Fruit fly (Drosophila melanogaster): Measurements from ENCODE around the gene RpS13.

Gene RpS13

dm6 chr2L:8362273-8362954 is 2.0 kb downstream of the RpS13 start, which contains the start of gene CG7627 (continued):
- TF ChIP-seq Hr3 (GFP tag; optimal IDR thresholded peaks at IDR 0.05), result peak; percentile 62
- peak; percentile 63; the same call in 1 of the 3 replicates for TF ChIP-seq CG11093 (GFP tag; IDR thresholded peaks at IDR 0.05)
- TF ChIP-seq grau (tag; optimal IDR thresholded peaks at IDR 0.05), result peak; percentile 98
- peak; percentile 24 for TF ChIP-seq CG17912 (GFP tag; optimal IDR thresholded peaks at IDR 0.05)
- peak; percentile 49 for TF ChIP-seq CG7928 (GFP tag; optimal IDR thresholded peaks at IDR 0.05)
- TF ChIP-seq CG11696 (GFP tag; IDR thresholded peaks at IDR 0.05), result 0 out of 2 replicates have a peak, but pooled peaks have one; percentile 34
- peak; percentile 48 for TF ChIP-seq Sry-δ (GFP tag; optimal IDR thresholded peaks at IDR 0.05)
- no peak for TF ChIP-seq D (optimal IDR thresholded peaks at IDR 0.05)
- peak; percentile 51 for TF ChIP-seq D (GFP tag; optimal IDR thresholded peaks at IDR 0.05)
- TF ChIP-seq CG4404 (GFP tag; IDR thresholded peaks at IDR 0.05), result peak; percentile 78
- peak; percentile 12 for TF ChIP-seq slp2 (GFP tag; optimal IDR thresholded peaks at IDR 0.05)
- TF ChIP-seq pzg (GFP tag; optimal IDR thresholded peaks at IDR 0.05), result peak; percentile 9
- peak; percentile 82 for TF ChIP-seq NFAT (GFP tag; IDR thresholded peaks at IDR 0.05)
- peak; percentile 34 for TF ChIP-seq CG33213 (GFP tag; optimal IDR thresholded peaks at IDR 0.05)
- TF ChIP-seq CG4328 (GFP tag; optimal IDR thresholded peaks at IDR 0.05), result peak; percentile 57
- TF ChIP-seq CG7556 (GFP tag; optimal IDR thresholded peaks at IDR 0.05), result peak; percentile 85
- TF ChIP-seq sc (optimal IDR thresholded peaks at IDR 0.05), result no peak
- TF ChIP-seq sc (GFP tag; optimal IDR thresholded peaks at IDR 0.05), result peak; percentile 6
- peak; percentile 2 for TF ChIP-seq abd-A (tag; optimal IDR thresholded peaks at IDR 0.05)
- TF ChIP-seq zfh2 (GFP tag; optimal IDR thresholded peaks at IDR 0.05), result peak; percentile 74
- TF ChIP-seq bowl (GFP tag; IDR thresholded peaks at IDR 0.05), result no peak
- peak in 1 of 2 experiments; percentile 7 for TF ChIP-seq crp (GFP tag; optimal IDR thresholded peaks at IDR 0.05)
- peak; percentile 63 for TF ChIP-seq NK7.1 (GFP tag; optimal IDR thresholded peaks at IDR 0.05)
- TF ChIP-seq Antp (GFP tag; optimal IDR thresholded peaks at IDR 0.05), result peak; percentile 70
- no peak for TF ChIP-seq yki (optimal IDR thresholded peaks at IDR 0.05)
- peak; percentile 35 to 70 for TF ChIP-seq Pdp1 (GFP tag; optimal IDR thresholded peaks at IDR 0.05)
- peak; percentile 68 for TF ChIP-seq CG17385 (GFP tag; optimal IDR thresholded peaks at IDR 0.05)
- TF ChIP-seq CG13894 (tag; optimal IDR thresholded peaks at IDR 0.05), result peak; percentile 75
- no peak for TF ChIP-seq br (optimal IDR thresholded peaks at IDR 0.05)
- no peak for TF ChIP-seq mirr (GFP tag; optimal IDR thresholded peaks at IDR 0.05)
- peak; percentile 44 for TF ChIP-seq Atf3 (GFP tag; optimal IDR thresholded peaks at IDR 0.05)
- peak; percentile 82; the same call in 1 of the 2 replicates for TF ChIP-seq CG14667 (GFP tag; IDR thresholded peaks at IDR 0.05)
- TF ChIP-seq CG11398 (GFP tag; optimal IDR thresholded peaks at IDR 0.05), result no peak
- peak; percentile 53 for TF ChIP-seq CG6654 (GFP tag; optimal IDR thresholded peaks at IDR 0.05)
- TF ChIP-seq E2f1 (GFP tag; IDR thresholded peaks at IDR 0.05), result peak; percentile 63
- peak; percentile 57 for TF ChIP-seq tap (tag; optimal IDR thresholded peaks at IDR 0.05)
- peak; percentile 19 for TF ChIP-seq CG4854 (GFP tag; optimal IDR thresholded peaks at IDR 0.05)
- peak; percentile 79 for TF ChIP-seq sisA (GFP tag; IDR thresholded peaks at IDR 0.05)
- TF ChIP-seq HLHmδ (GFP tag; optimal IDR thresholded peaks at IDR 0.05), result no peak
- peak; percentile 73 for TF ChIP-seq caup (GFP tag; optimal IDR thresholded peaks at IDR 0.05; ENCODE audit: severe bottlenecking)
- TF ChIP-seq Gug (GFP tag; IDR thresholded peaks at IDR 0.05), result peak; percentile 86
- peak; percentile 71 for TF ChIP-seq CG14014 (GFP tag; IDR thresholded peaks at IDR 0.05)
- TF ChIP-seq CTCF (GFP tag; optimal IDR thresholded peaks at IDR 0.05), result no peak
- peak; percentile 48 for TF ChIP-seq gcm (GFP tag; optimal IDR thresholded peaks at IDR 0.05)
- TF ChIP-seq lbe (GFP tag; optimal IDR thresholded peaks at IDR 0.05), result peak; percentile 65
- peak; percentile 72 for TF ChIP-seq ttk (GFP tag; IDR thresholded peaks at IDR 0.05)
- TF ChIP-seq CG12071 (GFP tag; optimal IDR thresholded peaks at IDR 0.05), result peak; percentile 32
- TF ChIP-seq CG17829 (tag; optimal IDR thresholded peaks at IDR 0.05), result peak; percentile 72
- TF ChIP-seq CG34224 (GFP tag; IDR thresholded peaks at IDR 0.05; ENCODE audit: partially characterized antibody), result no peak
- TF ChIP-seq TFAM (GFP tag; optimal IDR thresholded peaks at IDR 0.05), result no peak
- TF ChIP-seq Lim3 (GFP tag; IDR thresholded peaks at IDR 0.05), result no peak
- TF ChIP-seq Kr (GFP tag; optimal IDR thresholded peaks at IDR 0.05), result no peak

Data from whole organism, embryonic.